Worm (Caenorhabditis elegans): ENCODE data around the gene osm-12.

DNA sequence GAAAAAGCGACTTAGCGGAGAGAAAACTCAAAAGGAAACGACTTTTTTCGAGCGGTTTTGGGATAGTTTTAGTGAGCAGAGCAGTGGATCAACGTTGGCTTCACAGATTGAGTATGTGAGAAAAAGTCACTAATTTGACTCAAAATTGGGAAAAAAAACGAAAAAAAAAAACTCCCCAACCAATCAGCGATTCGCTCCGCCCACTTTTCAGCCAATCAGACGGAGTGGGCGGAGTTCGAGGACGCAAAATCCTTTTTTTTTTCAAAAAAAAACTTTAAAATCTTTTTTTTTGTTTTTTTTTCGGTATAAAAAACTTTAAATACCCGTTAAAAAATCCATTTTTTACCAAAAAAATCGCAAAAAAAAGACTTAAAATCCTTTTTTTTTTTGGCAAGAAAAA is 18.5 kb upstream of the osm-12 start:
- TF ChIP-seq mdl-1 (tag; optimal IDR thresholded peaks at IDR 0.05) (no peak), skn-1 (tag; optimal IDR thresholded peaks at IDR 0.05) (no peak), ztf-4 (tag; optimal IDR thresholded peaks at IDR 0.05) (no peak), lin-14 (GFP tag; optimal IDR thresholded peaks at IDR 0.05) (no peak), elt-3 (tag; optimal IDR thresholded peaks at IDR 0.05) (no peak), nhr-11 (tag; optimal IDR thresholded peaks at IDR 0.05) (no peak)
